Worm (Caenorhabditis elegans): ENCODE measurements around the gene Y37E11AL.2.

DNA sequence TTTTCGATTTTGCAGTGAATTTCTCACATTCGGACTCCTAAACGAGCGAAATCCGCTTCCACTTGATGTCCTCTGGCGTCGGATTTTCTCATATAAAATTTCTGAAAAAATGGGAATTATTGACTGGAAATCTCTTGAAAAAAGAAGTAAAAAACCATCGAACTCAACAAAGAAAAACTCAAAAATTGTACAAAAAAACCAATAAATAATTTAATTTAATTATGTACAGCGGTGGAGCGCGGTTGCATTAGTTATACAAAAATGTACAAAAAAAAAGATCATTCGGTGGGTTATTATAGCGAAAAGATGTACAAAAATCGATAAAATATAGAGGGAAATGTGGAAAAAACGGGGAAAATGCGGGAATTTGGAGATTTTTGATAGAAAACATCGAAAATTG lies 24.4 kb downstream of the Y37E11AL.2 start, which contains the start of gene Y37E11AM.4:
- TF ChIP-seq unc-39 (tag; optimal IDR thresholded peaks at IDR 0.05), result no peak
- TF ChIP-seq ama-1 (optimal IDR thresholded peaks at IDR 0.05), result no peak
- TF ChIP-seq nhr-10 (tag; optimal IDR thresholded peaks at IDR 0.05), result no peak
- TF ChIP-seq unc-62 (GFP tag; optimal IDR thresholded peaks at IDR 0.05), result no peak
- TF ChIP-seq sma-9 (GFP tag; optimal IDR thresholded peaks at IDR 0.05), result no peak
- no peak for TF ChIP-seq sma-9 (tag; optimal IDR thresholded peaks at IDR 0.05)
- no peak for TF ChIP-seq nhr-6 (tag; optimal IDR thresholded peaks at IDR 0.05)
- TF ChIP-seq blmp-1 (tag; optimal IDR thresholded peaks at IDR 0.05; ENCODE audit: insufficient read depth), result no peak
- TF ChIP-seq nhr-11 (tag; optimal IDR thresholded peaks at IDR 0.05), result no peak
- TF ChIP-seq elt-1 (tag; optimal IDR thresholded peaks at IDR 0.05), result no peak
- TF ChIP-seq ztf-11 (tag; optimal IDR thresholded peaks at IDR 0.05), result no peak
- TF ChIP-seq egl-27 (tag; optimal IDR thresholded peaks at IDR 0.05), result no peak
